Fruit fly (Drosophila melanogaster) whole organism, embryonic: ENCODE measurements around the gene CG10674.

ENCODE experiments used
- CG10366 ChIP-seq: fragments of 200-800 bp; sonication (Bioruptor generic); IDR thresholded peaks from 2 replicates; pipeline ENCODE4 v1.3.6; 2022; ENCODE audit warnings: missing biosample characterization, missing genetic modification characterization
- CG10431 ChIP-seq: fragments of 200-800 bp; sonication (Bioruptor generic); optimal IDR thresholded peaks from 3 replicates; lab custom pipeline; 2018; ENCODE audit warnings: missing biosample characterization, mild to moderate bottlenecking, missing genetic modification characterization
- CG11247 ChIP-seq: fragments of 200-800 bp; sonication (Bioruptor generic); IDR thresholded peaks from 2 replicates; pipeline ENCODE4 v1.3.6; 2022; ENCODE audit warnings: missing biosample characterization, missing genetic modification characterization
- CG11560 ChIP-seq: fragments of 200-800 bp; sonication (Bioruptor generic); IDR thresholded peaks from 3 replicates; pipeline ENCODE4 v1.3.6; 2022; ENCODE audit warnings: missing biosample characterization, missing genetic modification characterization
- CG13296 ChIP-seq: fragments of 200-800 bp; sonication (Bioruptor generic); optimal IDR thresholded peaks from 3 replicates; lab custom pipeline; 2018; ENCODE audit warnings: missing biosample characterization, mild to moderate bottlenecking, missing genetic modification characterization
- CG13894 ChIP-seq: fragments of 200-800 bp; sonication (Bioruptor generic); optimal IDR thresholded peaks from 3 replicates; lab custom pipeline; 2018; ENCODE audit warnings: missing biosample characterization, mild to moderate bottlenecking, missing genetic modification characterization, moderate library complexity
- CG14441 ChIP-seq: fragments of 200-800 bp; sonication (Bioruptor generic); IDR thresholded peaks from 2 replicates; pipeline ENCODE4 v1.3.6; 2022; ENCODE audit warnings: missing biosample characterization, missing genetic modification characterization
- CG15514 ChIP-seq: fragments of 200-800 bp; sonication (Bioruptor generic); optimal IDR thresholded peaks from 3 replicates; lab custom pipeline; 2017; ENCODE audit warnings: missing biosample characterization, missing genetic modification characterization, mild to moderate bottlenecking, moderate library complexity, missing genetic modification reagents
- CG16779 ChIP-seq: fragments of 200-800 bp; sonication (Bioruptor generic); IDR thresholded peaks from 2 replicates; pipeline ENCODE4 v1.3.6; 2022; ENCODE audit warnings: missing biosample characterization, missing genetic modification characterization
- CG16813 ChIP-seq: fragments of 200-800 bp; sonication (Bioruptor generic); IDR thresholded peaks from 3 replicates; pipeline ENCODE4 v1.3.6; 2022; ENCODE audit warnings: missing biosample characterization, missing genetic modification characterization; ENCODE audit not compliant: partially characterized antibody
- CG4854 ChIP-seq: fragments of 200-800 bp; sonication (Bioruptor generic); optimal IDR thresholded peaks from 2 replicates; lab custom pipeline; 2016; ENCODE audit warnings: missing biosample characterization, missing genetic modification characterization, inconsistent platforms
- CG6175 ChIP-seq: fragments of 200-800 bp; sonication (Bioruptor generic); IDR thresholded peaks from 3 replicates; pipeline ENCODE4 v1.3.6; 2022; ENCODE audit warnings: missing biosample characterization, missing genetic modification characterization
- CG6765 ChIP-seq: fragments of 200-800 bp; sonication (Bioruptor generic); optimal IDR thresholded peaks from 3 replicates; lab custom pipeline; 2017; ENCODE audit warnings: missing biosample characterization, mild to moderate bottlenecking, missing genetic modification characterization
- CG6791 ChIP-seq: fragments of 200-800 bp; sonication (Bioruptor generic); IDR thresholded peaks from 3 replicates; pipeline ENCODE4 v1.3.6; 2022; ENCODE audit warnings: missing biosample characterization, missing genetic modification characterization; ENCODE audit not compliant: partially characterized antibody
- CHES-1-like ChIP-seq: fragments of 200-800 bp; sonication (Bioruptor generic); optimal IDR thresholded peaks from 2 replicates; lab custom pipeline; 2016; ENCODE audit warnings: missing biosample characterization, missing genetic modification characterization
- CkIIα-i1 ChIP-seq: fragments of 200-800 bp; sonication (Bioruptor generic); IDR thresholded peaks from 2 replicates; pipeline ENCODE4 v1.3.6; 2022; ENCODE audit warnings: missing biosample characterization, missing genetic modification characterization
- Deaf1 ChIP-seq: fragments of 200-800 bp; optimal IDR thresholded peaks from 3 replicates; lab custom pipeline; 2019; ENCODE audit warnings: missing biosample characterization, mild to moderate bottlenecking, missing genetic modification characterization, moderate library complexity
- Dp ChIP-seq: fragments of 200-800 bp; sonication (Bioruptor generic); optimal IDR thresholded peaks from 2 replicates; lab custom pipeline; 2018; ENCODE audit warnings: missing biosample characterization, mild to moderate bottlenecking, missing genetic modification characterization, moderate library complexity
- Ets97D ChIP-seq: fragments of 200-800 bp; sonication (Bioruptor generic); optimal IDR thresholded peaks from 3 replicates; lab custom pipeline; 2016; ENCODE audit warnings: missing biosample characterization, missing genetic modification characterization
- HmgZ ChIP-seq: fragments of 200-800 bp; sonication (Bioruptor generic); optimal IDR thresholded peaks from 2 replicates; lab custom pipeline; 2018; ENCODE audit warnings: missing biosample characterization, mild to moderate bottlenecking, missing genetic modification characterization
- Hmr ChIP-seq: fragments of 200-800 bp; sonication (Bioruptor generic); optimal IDR thresholded peaks from 3 replicates; lab custom pipeline; 2017; ENCODE audit warnings: mild to moderate bottlenecking, missing biosample characterization, missing genetic modification reagents, missing genetic modification characterization
- Hmx ChIP-seq: fragments of 200-800 bp; sonication (Bioruptor generic); optimal IDR thresholded peaks from 2 replicates; lab custom pipeline; 2016; ENCODE audit warnings: missing biosample characterization, missing genetic modification characterization
- Poxn ChIP-seq: fragments of 200-800 bp; sonication (Bioruptor generic); IDR thresholded peaks from 2 replicates; pipeline ENCODE4 v1.3.6; 2022; ENCODE audit warnings: missing biosample characterization, missing genetic modification characterization
- Side ChIP-seq: fragments of 200-800 bp; sonication (Bioruptor generic); optimal IDR thresholded peaks from 2 replicates; lab custom pipeline; 2016; ENCODE audit warnings: missing biosample characterization, missing genetic modification characterization
- Sin3A ChIP-seq: fragments of >200 bp; optimal IDR thresholded peaks from 2 replicates; lab custom pipeline; 2018
- Six4 ChIP-seq: fragments of 200-800 bp; sonication (Bioruptor generic); optimal IDR thresholded peaks from 2 replicates; lab custom pipeline; 2016; ENCODE audit warnings: missing biosample characterization, missing genetic modification characterization
- Ssrp ChIP-seq: fragments of 200-800 bp; sonication (Bioruptor generic); optimal IDR thresholded peaks from 2 replicates; lab custom pipeline; 2018; ENCODE audit warnings: missing biosample characterization, mild to moderate bottlenecking, missing genetic modification characterization, moderate library complexity
- Stat92E ChIP-seq, 3 experiments: fragments of >200 bp in 2 of 3; fragments of 200-800 bp in 1 of 3; sonication (Bioruptor generic) in 1 of 3; optimal IDR thresholded peaks; 2 replicates each; lab custom pipeline; 2017 to 2019; ENCODE audit warnings: missing biosample characterization in 3 of 3, missing genetic modification characterization in 3 of 3, mild to moderate bottlenecking in 1 of 3, moderate library complexity in 1 of 3
- al ChIP-seq: fragments of 200-800 bp; sonication (Bioruptor generic); IDR thresholded peaks from 2 replicates; pipeline ENCODE4 v1.3.6; 2022; ENCODE audit warnings: missing biosample characterization, missing genetic modification characterization
- aop ChIP-seq: fragments of 200-800 bp; sonication (Bioruptor generic); IDR thresholded peaks from 2 replicates; pipeline ENCODE4 v1.3.6; 2022; ENCODE audit warnings: missing biosample characterization, missing genetic modification characterization
- ara ChIP-seq: fragments of 200-800 bp; sonication (Bioruptor generic); IDR thresholded peaks from 2 replicates; pipeline ENCODE4 v1.3.6; 2022; ENCODE audit warnings: missing biosample characterization, missing genetic modification characterization
- ase ChIP-seq: fragments of 200-800 bp; sonication (Bioruptor generic); IDR thresholded peaks from 3 replicates; pipeline ENCODE4 v1.3.6; 2022; ENCODE audit warnings: missing biosample characterization, missing genetic modification characterization
- az2 ChIP-seq: fragments of 200-800 bp; sonication (Bioruptor generic); optimal IDR thresholded peaks from 3 replicates; lab custom pipeline; 2016; ENCODE audit warnings: missing biosample characterization, missing genetic modification characterization
- br ChIP-seq: fragments of >200 bp; optimal IDR thresholded peaks from 2 replicates; lab custom pipeline; 2017
- crp ChIP-seq, 2 experiments: fragments of 200-800 bp; sonication (Bioruptor generic); optimal IDR thresholded peaks; 2 replicates in 1 of 2; 3 replicates in 1 of 2; lab custom pipeline; 2017; ENCODE audit warnings: missing biosample characterization in 2 of 2, missing genetic modification characterization in 2 of 2, mild to moderate bottlenecking in 1 of 2, moderate library complexity in 1 of 2
- cwo ChIP-seq: fragments of 200-800 bp; sonication (Bioruptor generic); optimal IDR thresholded peaks from 3 replicates; lab custom pipeline; 2017; ENCODE audit warnings: missing biosample characterization, missing genetic modification characterization, mild to moderate bottlenecking, moderate library complexity, missing genetic modification reagents
- ewg ChIP-seq: fragments of 200-800 bp; sonication (Bioruptor generic); optimal IDR thresholded peaks from 3 replicates; lab custom pipeline; 2017; ENCODE audit warnings: mild to moderate bottlenecking, missing biosample characterization, missing genetic modification reagents, missing genetic modification characterization
- fd102C ChIP-seq: fragments of 200-800 bp; sonication (Bioruptor generic); optimal IDR thresholded peaks from 2 replicates; lab custom pipeline; 2018; ENCODE audit warnings: missing biosample characterization, mild to moderate bottlenecking, missing genetic modification characterization, moderate library complexity
- fd96Cb ChIP-seq: fragments of 200-800 bp; sonication (Bioruptor generic); optimal IDR thresholded peaks from 2 replicates; lab custom pipeline; 2018; ENCODE audit warnings: missing biosample characterization, mild to moderate bottlenecking, missing genetic modification characterization, moderate library complexity
- gcm ChIP-seq: fragments of 200-800 bp; sonication (Bioruptor generic); optimal IDR thresholded peaks from 2 replicates; lab custom pipeline; 2019; ENCODE audit warnings: missing biosample characterization, mild to moderate bottlenecking, missing genetic modification characterization, moderate library complexity
- her ChIP-seq: fragments of 200-800 bp; sonication (Bioruptor generic); optimal IDR thresholded peaks from 2 replicates; lab custom pipeline; 2016; ENCODE audit warnings: missing biosample characterization, missing genetic modification characterization
- knrl ChIP-seq: fragments of 200-800 bp; sonication (Bioruptor generic); IDR thresholded peaks from 3 replicates; pipeline ENCODE4 v1.3.6; 2022; ENCODE audit warnings: missing biosample characterization, missing genetic modification characterization; ENCODE audit not compliant: partially characterized antibody
- lilli ChIP-seq: fragments of 200-800 bp; sonication (Bioruptor generic); optimal IDR thresholded peaks from 3 replicates; lab custom pipeline; 2016; ENCODE audit warnings: missing biosample characterization, missing genetic modification characterization
- sens-2 ChIP-seq: fragments of 200-800 bp; sonication (Bioruptor generic); IDR thresholded peaks from 2 replicates; pipeline ENCODE4 v1.3.6; 2022; ENCODE audit warnings: missing biosample characterization, missing genetic modification characterization
- sim ChIP-seq: fragments of 200-800 bp; sonication (Bioruptor generic); IDR thresholded peaks from 2 replicates; pipeline ENCODE4 v1.3.6; 2022; ENCODE audit warnings: missing biosample characterization, missing genetic modification characterization
- ssp ChIP-seq: fragments of 200-800 bp; sonication (Bioruptor generic); IDR thresholded peaks from 2 replicates; pipeline ENCODE4 v1.3.6; 2022; ENCODE audit warnings: missing biosample characterization, missing genetic modification characterization
- sug ChIP-seq: fragments of 200-800 bp; optimal IDR thresholded peaks from 2 replicates; lab custom pipeline; 2019; ENCODE audit warnings: missing biosample characterization, mild to moderate bottlenecking, missing genetic modification characterization, moderate library complexity
- tio ChIP-seq: fragments of 200-800 bp; sonication (Bioruptor generic); optimal IDR thresholded peaks from 2 replicates; lab custom pipeline; 2017; ENCODE audit warnings: missing biosample characterization, missing genetic modification characterization, inconsistent platforms
- yki ChIP-seq: fragments of >200 bp; optimal IDR thresholded peaks from 3 replicates; lab custom pipeline; 2018
- zen2 ChIP-seq: fragments of 200-800 bp; sonication (Bioruptor generic); IDR thresholded peaks from 3 replicates; pipeline ENCODE4 v1.3.6; 2022; ENCODE audit warnings: missing biosample characterization, missing genetic modification characterization; ENCODE audit not compliant: partially characterized antibody

The CG10674 gene

DNA sequence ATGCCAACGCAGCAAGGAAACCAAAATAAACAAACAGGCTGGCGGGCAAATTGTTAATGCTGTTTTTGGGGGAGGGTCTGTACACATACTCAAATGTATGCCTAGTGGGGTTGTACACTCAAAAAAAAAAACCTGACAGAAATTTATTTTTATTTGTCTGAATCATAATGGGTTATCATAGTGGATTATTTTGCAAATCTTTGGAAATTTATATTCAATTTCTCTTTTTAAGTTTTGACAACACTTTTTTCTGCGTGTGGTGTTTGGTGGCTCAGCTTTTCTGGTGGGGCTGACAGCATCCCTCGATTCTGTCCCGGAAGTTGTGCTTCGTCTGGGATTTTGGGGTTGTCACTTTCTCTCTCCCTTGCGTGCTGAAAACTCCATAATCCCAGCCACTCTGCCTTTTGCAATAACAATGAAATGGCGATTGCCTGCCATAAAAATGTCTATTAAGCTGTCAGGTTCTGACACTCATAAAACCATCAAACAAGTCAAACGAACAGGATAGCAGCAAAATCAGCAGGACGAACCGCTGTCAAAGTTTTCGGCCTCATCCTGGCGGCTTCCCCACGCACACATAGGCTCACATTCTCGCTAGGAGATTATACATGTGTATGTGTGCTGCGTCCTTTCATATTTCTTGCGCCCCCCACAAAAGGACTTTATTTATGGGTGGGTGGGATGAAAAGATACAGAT, 19.0 kb upstream of the CG10674 start (continued):
- TF ChIP-seq CG6791 (GFP tag; lab: Robert Waterston, UW), result no peak
- TF ChIP-seq lilli, result peak; percentile 84
- no peak for TF ChIP-seq fd102C (GFP tag; lab: Kevin White, UChicago)
- peak; percentile 49 for TF ChIP-seq gcm
- TF ChIP-seq crp (GFP tag; optimal IDR thresholded peaks at IDR 0.05; lab: Kevin White, UChicago), result peak in 1 of 2 experiments; percentile 19
- TF ChIP-seq Hmr, result peak; percentile 89
- TF ChIP-seq CG16813 (GFP tag; lab: Robert Waterston, UW), result no peak
- TF ChIP-seq Ets97D (GFP tag; lab: Kevin White, UChicago), result peak; percentile 37
- TF ChIP-seq Six4 (GFP tag; lab: Kevin White, UChicago), result peak; percentile 53
- peak; percentile 69 for TF ChIP-seq CG15514 (GFP tag; lab: Kevin White, UChicago)
- peak; percentile 69 for TF ChIP-seq ara
- 0 out of 2 replicates have a peak, but pooled peaks have one; percentile 39 for TF ChIP-seq sim (GFP tag; lab: Robert Waterston, UW)
- no peak for TF ChIP-seq Stat92E (GFP tag; optimal IDR thresholded peaks at IDR 0.05; lab: Kevin White, UChicago)
- peak; percentile 77 for TF ChIP-seq CG11247 (GFP tag; lab: Robert Waterston, UW)
- peak; percentile 58 for TF ChIP-seq Ssrp (tag; lab: Kevin White, UChicago)
- TF ChIP-seq fd96Cb (tag; lab: Kevin White, UChicago), result peak; percentile 61
- TF ChIP-seq CHES-1-like (GFP tag; lab: Kevin White, UChicago), result peak; percentile 73
- no peak for TF ChIP-seq br (lab: Kevin White, UChicago)
- TF ChIP-seq CG16779 (GFP tag; lab: Robert Waterston, UW), result peak; percentile 78
- TF ChIP-seq CG10366 (GFP tag; lab: Robert Waterston, UW), result peak; percentile 75
- TF ChIP-seq Poxn (GFP tag; lab: Robert Waterston, UW), result peak; percentile 58; the same call in 1 of the 2 replicates
- TF ChIP-seq zen2 (GFP tag; lab: Robert Waterston, UW), result no peak
- TF ChIP-seq CG10431, result peak; percentile 1
- no peak for TF ChIP-seq sens-2 (GFP tag; lab: Robert Waterston, UW)
- peak; percentile 76 for TF ChIP-seq cwo (GFP tag; lab: Kevin White, UChicago)
- TF ChIP-seq Dp (GFP tag; lab: Kevin White, UChicago), result no peak
- peak; percentile 79 for TF ChIP-seq her (GFP tag; lab: Kevin White, UChicago)
- TF ChIP-seq ssp (GFP tag; lab: Robert Waterston, UW), result peak; percentile 70
- peak; percentile 40; the same call in 1 of the 2 replicates for TF ChIP-seq aop (GFP tag; lab: Robert Waterston, UW)
- peak; percentile 15 for TF ChIP-seq CG4854 (GFP tag; lab: Kevin White, UChicago)
- TF ChIP-seq yki (lab: Kevin White, UChicago), result no peak
- TF ChIP-seq CG6765 (GFP tag; lab: Kevin White, UChicago), result peak; percentile 18
- TF ChIP-seq HmgZ (tag; lab: Kevin White, UChicago), result peak; percentile 77
- no peak for TF ChIP-seq knrl (GFP tag; lab: Robert Waterston, UW)
- peak; percentile 69 for TF ChIP-seq az2 (GFP tag; lab: Kevin White, UChicago)
- TF ChIP-seq tio (GFP tag; lab: Kevin White, UChicago), result no peak
- no peak for TF ChIP-seq Hmx (GFP tag; lab: Kevin White, UChicago)
- peak; percentile 67; the same call in 2 of the 3 replicates for TF ChIP-seq CG11560 (tag; lab: Robert Waterston, UW)
- 0 out of 2 replicates have a peak, but pooled peaks have one; percentile 41 for TF ChIP-seq CkIIα-i1
- TF ChIP-seq CG13296, result peak; percentile 82
- TF ChIP-seq Side, result peak; percentile 77
- TF ChIP-seq CG6175 (GFP tag; lab: Robert Waterston, UW), result no peak
- TF ChIP-seq CG14441, result peak; percentile 85
- peak; percentile 7 for TF ChIP-seq sug
- TF ChIP-seq Deaf1 (tag; lab: Kevin White, UChicago), result no peak
- TF ChIP-seq CG13894, result peak; percentile 86
- peak; percentile 80 for TF ChIP-seq ase
- TF ChIP-seq Sin3A, result no peak
- peak; percentile 42 for TF ChIP-seq ewg
- TF ChIP-seq al (GFP tag; lab: Robert Waterston, UW), result no peak
